Worm (Caenorhabditis elegans): ENCODE data around the gene hacd-1.

The hacd-1 gene

ce11 chrV:1471078-1471969, 11.2 kb downstream of the hacd-1 start (continued):
- 0 out of 2 replicates have a peak, but pooled peaks have one; percentile 41 for TF ChIP-seq lim-7 (GFP tag; IDR thresholded peaks at IDR 0.05)
- no peak for TF ChIP-seq F44E2.7 (GFP tag; IDR thresholded peaks at IDR 0.05)
- no peak for TF ChIP-seq hmg-1.1 (GFP tag; IDR thresholded peaks at IDR 0.05)
- no peak for TF ChIP-seq spr-1 (tag; optimal IDR thresholded peaks at IDR 0.05)
- no peak for TF ChIP-seq madf-5 (GFP tag; IDR thresholded peaks at IDR 0.05)
- peak; percentile 62 for TF ChIP-seq fkh-10 (GFP tag; optimal IDR thresholded peaks at IDR 0.05)

ce11 chrV:1471977-1472376, 11.8 kb downstream of the hacd-1 start:
- TF ChIP-seq T26A8.4 (GFP tag; IDR thresholded peaks at IDR 0.05) (no peak), set-16 (GFP tag; IDR thresholded peaks at IDR 0.05) (peak; percentile 46; the same call in 1 of the 2 replicates), pha-4 (GFP tag; IDR thresholded peaks at IDR 0.05) (no peak), pha-4 (tag; optimal IDR thresholded peaks at IDR 0.05) (no peak), lir-3 (tag; optimal IDR thresholded peaks at IDR 0.05) (no peak), unc-39 (tag; optimal IDR thresholded peaks at IDR 0.05) (no peak), egl-43 (GFP tag; IDR thresholded peaks at IDR 0.05) (no peak), D1046.2 (GFP tag; IDR thresholded peaks at IDR 0.05) (0 out of 2 replicates have a peak, but pooled peaks have one; percentile 28), nhr-237 (tag; optimal IDR thresholded peaks at IDR 0.05) (no peak), ceh-20 (GFP tag; IDR thresholded peaks at IDR 0.05) (no peak), madf-9 (GFP tag; conservative IDR thresholded peaks at IDR 0.05) (peak; percentile 34; the same call in 1 of the 2 replicates), nhr-6 (tag; optimal IDR thresholded peaks at IDR 0.05) (no peak), dmd-9 (GFP tag; IDR thresholded peaks at IDR 0.05) (no peak), rbr-2 (tag; optimal IDR thresholded peaks at IDR 0.05) (no peak), fos-1 (tag; optimal IDR thresholded peaks at IDR 0.05) (no peak), F37D6.2 (tag; optimal IDR thresholded peaks at IDR 0.05) (no peak), php-3 (GFP tag; IDR thresholded peaks at IDR 0.05) (no peak), tag-97 (GFP tag; IDR thresholded peaks at IDR 0.05) (no peak), ctbp-1 (GFP tag; IDR thresholded peaks at IDR 0.05) (0 out of 2 replicates have a peak, but pooled peaks have one; percentile 13), R02D3.7 (tag; optimal IDR thresholded peaks at IDR 0.05) (no peak), daf-19 (GFP tag; conservative IDR thresholded peaks at IDR 0.05) (no peak), ces-1 (GFP tag; optimal IDR thresholded peaks at IDR 0.05) (no peak), snpc-4 (tag; optimal IDR thresholded peaks at IDR 0.05) (no peak), egl-27 (tag; optimal IDR thresholded peaks at IDR 0.05) (no peak), mep-1 (tag; optimal IDR thresholded peaks at IDR 0.05) (no peak), mes-2 (tag; optimal IDR thresholded peaks at IDR 0.05; ENCODE audit: poor library complexity, severe bottlenecking) (peak; percentile 34), Y5F2A.4 (GFP tag; optimal IDR thresholded peaks at IDR 0.05) (no peak), sdz-12 (GFP tag; optimal IDR thresholded peaks at IDR 0.05) (no peak), nhr-102 (tag; optimal IDR thresholded peaks at IDR 0.05) (no peak), spr-1 (tag; optimal IDR thresholded peaks at IDR 0.05) (no peak), T20F7.1 (GFP tag; optimal IDR thresholded peaks at IDR 0.05) (no peak), daf-16 (GFP tag; optimal IDR thresholded peaks at IDR 0.05) (no peak), daf-16 (tag; optimal IDR thresholded peaks at IDR 0.05) (no peak), mdt-29 (GFP tag; IDR thresholded peaks at IDR 0.05) (no peak), ztf-11 (tag; optimal IDR thresholded peaks at IDR 0.05) (no peak)

Data from whole organism, L4 larva.